Worm (Caenorhabditis elegans) whole organism, L4/young adult: Measurements from ENCODE around the gene clec-196.

Source experiments
- dao-5 ChIP-seq: sonication (generic microtip); optimal IDR thresholded peaks from 2 replicates; lab custom pipeline; 2016; ENCODE audit warnings: missing genotype, missing genetic modification characterization, moderate library complexity, missing compliant biosample characterization
- him-1 ChIP-seq: sonication (generic microtip); optimal IDR thresholded peaks from 2 replicates; lab custom pipeline; 2016; ENCODE audit warnings: missing genotype, missing genetic modification reagents, missing genetic modification characterization, missing compliant biosample characterization

DNA sequence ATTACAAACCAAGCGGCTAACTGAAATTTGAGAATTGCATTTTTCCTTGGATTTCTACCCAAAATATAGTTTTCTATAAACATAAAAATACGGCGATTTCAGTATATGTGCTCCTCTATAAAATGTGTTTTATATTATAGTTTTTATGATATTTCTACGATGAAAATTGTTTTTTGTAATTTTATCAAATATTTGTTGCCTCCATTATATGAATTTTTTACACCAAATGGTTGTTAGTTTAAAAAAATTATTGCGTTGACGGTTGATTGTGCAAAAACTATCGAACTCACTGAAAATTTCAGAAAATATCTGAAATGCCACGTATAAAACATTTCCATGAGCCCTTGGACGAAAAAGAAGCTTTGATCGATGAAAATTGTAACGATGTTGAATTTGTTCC is 31.5 kb downstream of the clec-196 start, which contains the start of gene T28F3.9:
- TF ChIP-seq him-1 (tag; lab: Kevin White, UChicago) (no peak), dao-5 (no peak)
